Worm (Caenorhabditis elegans) whole organism, L1 larva: ENCODE measurements around the gene tre-5.

Experiments used
- isw-1 ChIP-seq: fragments of 200-800 bp; sonication (Bioruptor generic); IDR thresholded peaks from 2 replicates; pipeline ENCODE4 v1.3.6; 2022; ENCODE audit warnings: missing genetic modification characterization, missing compliant biosample characterization
- lin-15B ChIP-seq: fragments of 150-350 bp; sonication (generic microtip); optimal IDR thresholded peaks from 3 replicates; lab custom pipeline; 2014; ENCODE audit warnings: missing biosample characterization, missing genetic modification characterization
- nhr-12 ChIP-seq: sonication (generic microtip); optimal IDR thresholded peaks from 2 replicates; lab custom pipeline; 2017; ENCODE audit warnings: missing biosample characterization, missing genetic modification characterization
- snu-23 ChIP-seq: sonication (generic microtip); optimal IDR thresholded peaks from 2 replicates; lab custom pipeline; 2016; ENCODE audit warnings: missing genetic modification characterization, missing compliant biosample characterization
- tbx-2 ChIP-seq: sonication (generic microtip); optimal IDR thresholded peaks from 2 replicates; lab custom pipeline; 2016; ENCODE audit warnings: missing genetic modification characterization, missing compliant biosample characterization
- zag-1 ChIP-seq: fragments of 150-350 bp; optimal IDR thresholded peaks from 2 replicates; lab custom pipeline; 2014; ENCODE audit warnings: missing biosample characterization, missing genetic modification characterization

DNA sequence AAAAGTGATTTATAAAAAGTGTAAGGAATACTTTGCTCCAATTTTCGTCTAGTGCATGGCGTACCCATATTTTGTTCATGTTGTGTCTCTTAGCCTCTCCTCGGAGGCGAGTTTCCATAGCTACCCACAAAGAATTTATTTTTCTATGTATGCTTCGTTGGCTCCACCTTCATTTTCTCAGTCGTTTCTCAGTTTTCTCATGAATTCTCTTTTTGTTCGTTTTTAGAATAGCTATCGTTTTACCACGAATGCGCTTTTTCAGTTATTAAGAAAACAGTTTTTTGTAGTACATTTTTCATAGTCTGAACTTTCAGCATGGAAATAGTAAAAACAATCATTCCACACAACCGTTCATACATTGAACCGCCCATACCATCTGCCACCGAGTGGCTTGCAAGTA lies 48.8 kb downstream of the tre-5 start, which contains the start of gene osta-1:
- TF ChIP-seq isw-1 (GFP tag; lab: Robert Waterston, UW): no peak
- TF ChIP-seq lin-15B (tag; lab: Kevin White, UChicago): no peak
- no peak for TF ChIP-seq tbx-2 (tag; lab: Kevin White, UChicago)
- no peak for TF ChIP-seq snu-23 (GFP tag; lab: Kevin White, UChicago)
- TF ChIP-seq zag-1: no peak
- TF ChIP-seq nhr-12 (tag; lab: Kevin White, UChicago): no peak
